Worm (Caenorhabditis elegans) whole organism, early embryonic: ENCODE measurements around the gene B0198.3.

Experiments
- F13C5.2 ChIP-seq: sonication (generic microtip); optimal IDR thresholded peaks from 2 replicates; lab custom pipeline; 2017; ENCODE audit warnings: mild to moderate bottlenecking, missing genetic modification characterization, inconsistent platforms, missing compliant biosample characterization
- aly-1 ChIP-seq: sonication (generic microtip); optimal IDR thresholded peaks from 2 replicates; lab custom pipeline; 2016; ENCODE audit warnings: missing genetic modification characterization, missing compliant biosample characterization
- ama-1 ChIP-seq: fragments of 150-350 bp; optimal IDR thresholded peaks from 2 replicates; lab custom pipeline; 2014
- ceh-36 ChIP-seq: sonication (generic microtip); optimal IDR thresholded peaks from 2 replicates; lab custom pipeline; 2016; ENCODE audit warnings: missing genetic modification characterization, inconsistent platforms, missing compliant biosample characterization
- ets-7 ChIP-seq: sonication (generic microtip); optimal IDR thresholded peaks from 2 replicates; lab custom pipeline; 2016; ENCODE audit warnings: missing genotype, missing genetic modification characterization, missing compliant biosample characterization
- tbx-11 ChIP-seq: fragments of 200-800 bp; sonication (Bioruptor generic); IDR thresholded peaks from 2 replicates; pipeline ENCODE4 v1.3.6; 2022; ENCODE audit warnings: missing genetic modification characterization, missing compliant biosample characterization
- tra-4 ChIP-seq: sonication (generic microtip); optimal IDR thresholded peaks from 2 replicates; lab custom pipeline; 2017; ENCODE audit warnings: missing genetic modification characterization, missing compliant biosample characterization

DNA sequence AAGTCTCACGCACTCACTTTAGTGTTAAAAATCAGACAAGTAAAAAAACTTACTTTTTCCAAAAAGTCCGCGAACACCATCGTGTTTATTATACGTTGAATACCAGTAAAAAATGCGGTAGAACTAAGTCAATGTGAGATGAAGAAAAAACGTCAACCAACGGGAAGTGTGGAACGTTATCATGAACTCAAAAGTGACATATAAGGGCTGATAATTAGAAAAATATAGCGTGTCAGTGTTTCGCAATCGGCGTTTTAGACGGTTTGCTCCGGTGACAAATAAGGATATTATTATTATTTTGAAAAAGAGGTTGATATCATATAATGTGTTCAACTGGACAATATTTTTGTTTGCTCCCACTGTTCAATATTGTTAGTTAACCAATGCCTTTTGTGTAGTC lies 51.9 kb downstream of the B0198.3 start:
- TF ChIP-seq tbx-11 (GFP tag; lab: Robert Waterston, UW) (no peak), ama-1 (no peak), aly-1 (tag; lab: Kevin White, UChicago) (no peak), ets-7 (tag; lab: Kevin White, UChicago) (no peak), ceh-36 (tag; lab: Kevin White, UChicago) (no peak), F13C5.2 (tag; lab: Kevin White, UChicago) (no peak), tra-4 (tag; lab: Kevin White, UChicago) (no peak)
